Worm (Caenorhabditis elegans) whole organism, early embryonic: ENCODE measurements around the gene R13D11.3.

ENCODE experiments used
- B0310.2 ChIP-seq: sonication (generic microtip); optimal IDR thresholded peaks from 2 replicates; lab custom pipeline; 2016; ENCODE audit warnings: mild to moderate bottlenecking, missing genetic modification characterization, missing compliant biosample characterization
- F13C5.2 ChIP-seq: sonication (generic microtip); optimal IDR thresholded peaks from 2 replicates; lab custom pipeline; 2017; ENCODE audit warnings: mild to moderate bottlenecking, missing genetic modification characterization, inconsistent platforms, missing compliant biosample characterization
- aly-1 ChIP-seq: sonication (generic microtip); optimal IDR thresholded peaks from 2 replicates; lab custom pipeline; 2016; ENCODE audit warnings: missing genetic modification characterization, missing compliant biosample characterization
- ama-1 ChIP-seq: fragments of 150-350 bp; optimal IDR thresholded peaks from 2 replicates; lab custom pipeline; 2014
- ceh-13 ChIP-seq: fragments of 200-800 bp; sonication (Bioruptor generic); optimal IDR thresholded peaks from 2 replicates; lab custom pipeline; 2018; ENCODE audit warnings: mild to moderate bottlenecking, missing genetic modification characterization, missing compliant biosample characterization
- ceh-36 ChIP-seq: sonication (generic microtip); optimal IDR thresholded peaks from 2 replicates; lab custom pipeline; 2016; ENCODE audit warnings: missing genetic modification characterization, inconsistent platforms, missing compliant biosample characterization
- ets-7 ChIP-seq: sonication (generic microtip); optimal IDR thresholded peaks from 2 replicates; lab custom pipeline; 2016; ENCODE audit warnings: missing genotype, missing genetic modification characterization, missing compliant biosample characterization
- flt-1 ChIP-seq: fragments of 200-800 bp; sonication (Bioruptor generic); IDR thresholded peaks from 2 replicates; pipeline ENCODE4 v1.3.6; 2022; ENCODE audit warnings: missing genetic modification characterization, missing compliant biosample characterization
- hmbx-1 ChIP-seq: sonication (generic microtip); optimal IDR thresholded peaks from 2 replicates; lab custom pipeline; 2016; ENCODE audit warnings: mild to moderate bottlenecking, missing genetic modification characterization, missing compliant biosample characterization
- pes-1 ChIP-seq: fragments of 200-800 bp; sonication (Bioruptor generic); IDR thresholded peaks from 2 replicates; pipeline ENCODE4 v1.3.6; 2022; ENCODE audit warnings: missing genetic modification reagents, missing genetic modification characterization, missing compliant biosample characterization
- scrt-1 ChIP-seq: fragments of 200-800 bp; sonication (Bioruptor generic); IDR thresholded peaks from 2 replicates; pipeline ENCODE4 v1.3.6; 2022; ENCODE audit warnings: missing genetic modification characterization, missing compliant biosample characterization
- tbx-11 ChIP-seq: fragments of 200-800 bp; sonication (Bioruptor generic); IDR thresholded peaks from 2 replicates; pipeline ENCODE4 v1.3.6; 2022; ENCODE audit warnings: missing genetic modification characterization, missing compliant biosample characterization
- tbx-37 ChIP-seq: fragments of 200-800 bp; sonication (Bioruptor generic); conservative IDR thresholded peaks from 2 replicates; pipeline ENCODE4 v1.3.6; 2022; ENCODE audit warnings: missing genetic modification reagents, missing genetic modification characterization, missing compliant biosample characterization
- tra-4 ChIP-seq: sonication (generic microtip); optimal IDR thresholded peaks from 2 replicates; lab custom pipeline; 2017; ENCODE audit warnings: missing genetic modification characterization, missing compliant biosample characterization

DNA sequence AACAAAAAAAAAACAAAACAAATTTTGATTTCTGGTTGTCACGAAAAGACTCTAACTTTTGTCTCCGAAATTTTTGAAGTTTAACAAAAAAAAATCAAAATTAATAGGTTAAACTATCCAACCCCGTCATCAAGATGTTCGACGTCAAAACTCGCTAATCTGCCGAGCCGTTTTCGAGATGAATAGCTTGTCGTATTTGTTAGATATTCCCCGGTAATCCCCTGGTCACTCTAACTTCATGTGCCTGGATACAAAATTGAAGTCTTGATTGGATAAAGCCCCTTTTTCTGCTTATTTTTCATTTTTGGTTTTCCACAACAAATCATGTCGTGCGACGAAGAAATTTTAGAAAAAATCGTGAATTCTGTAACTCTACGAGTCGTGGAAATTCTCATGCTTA lies 32.4 kb upstream of the R13D11.3 start, which contains the start of gene srab-16:
- no peak for TF ChIP-seq ets-7
- no peak for TF ChIP-seq tra-4 (tag; lab: Kevin White, UChicago)
- no peak for TF ChIP-seq B0310.2
- TF ChIP-seq pes-1 (GFP tag; lab: Robert Waterston, UW) = no peak
- TF ChIP-seq flt-1 = no peak
- no peak for TF ChIP-seq ceh-13 (GFP tag; lab: Kevin White, UChicago)
- TF ChIP-seq tbx-11 = no peak
- no peak for TF ChIP-seq ama-1 (lab: Kevin White, UChicago)
- no peak for TF ChIP-seq aly-1 (tag; lab: Kevin White, UChicago)
- TF ChIP-seq tbx-37 (GFP tag; lab: Robert Waterston, UW) = no peak
- no peak for TF ChIP-seq scrt-1 (GFP tag; lab: Robert Waterston, UW)
- TF ChIP-seq hmbx-1 (tag; lab: Kevin White, UChicago) = no peak
- no peak for TF ChIP-seq ceh-36 (tag; lab: Kevin White, UChicago)
- TF ChIP-seq F13C5.2 (tag; lab: Kevin White, UChicago) = no peak
